Worm (Caenorhabditis elegans) whole organism, mixed stage, embryonic: Measurements from ENCODE around the gene W02H5.8.
"Not testable (repeated sequence)": the region's sequence is repeated elsewhere in the genome, so short reads cannot be mapped to it uniquely, and the experiment has no call there.

Experiments
- cnd-1 ChIP-seq: fragments of 200-800 bp; sonication (Bioruptor generic); optimal IDR thresholded peaks from 2 replicates; lab custom pipeline; 2018; ENCODE audit warnings: mild to moderate bottlenecking, missing genetic modification characterization, missing compliant biosample characterization
- lsy-2 ChIP-seq: fragments of 150-350 bp; optimal IDR thresholded peaks from 2 replicates; lab custom pipeline; 2014; ENCODE audit warnings: missing biosample characterization, missing genetic modification characterization
- zip-8 ChIP-seq: fragments of 150-350 bp; optimal IDR thresholded peaks from 2 replicates; lab custom pipeline; 2014; ENCODE audit warnings: missing biosample characterization, missing genetic modification characterization

The W02H5.8 gene

ce11 chrV:2598830-2599229 lies 53.6 kb downstream of the W02H5.8 start, which contains the start of gene F53E10.5:
TSS of gene F53E10.5 (minus strand) at chrV:2598930.
- not testable (repeated sequence) for TF ChIP-seq cnd-1 (tag; lab: Kevin White, UChicago); zip-8; lsy-2 (tag; lab: Kevin White, UChicago)
